Worm (Caenorhabditis elegans) whole organism, L4 larva: ENCODE measurements around the gene K02E11.7.
"Not testable (repeated sequence)": the region's sequence is repeated elsewhere in the genome, so short reads cannot be mapped to it uniquely, and the experiment has no call there.

Experiments used
- F26F4.8 ChIP-seq: fragments of 200-800 bp; sonication (Bioruptor generic); conservative IDR thresholded peaks from 2 replicates; pipeline ENCODE4 v1.3.6; 2022; ENCODE audit warnings: missing genetic modification characterization, missing compliant biosample characterization
- F37D6.2 ChIP-seq: sonication (generic microtip); optimal IDR thresholded peaks from 2 replicates; lab custom pipeline; 2016; ENCODE audit warnings: mild to moderate bottlenecking, missing genetic modification characterization, missing compliant biosample characterization
- F44E2.7 ChIP-seq: fragments of 200-800 bp; sonication (Bioruptor generic); IDR thresholded peaks from 2 replicates; pipeline ENCODE4 v2.1.2; 2022; ENCODE audit warnings: missing genetic modification characterization, missing compliant biosample characterization
- T20F7.1 ChIP-seq: fragments of 200-800 bp; sonication (Bioruptor generic); optimal IDR thresholded peaks from 2 replicates; lab custom pipeline; 2018; ENCODE audit warnings: mild to moderate bottlenecking, missing genetic modification characterization, missing compliant biosample characterization
- T26A8.4 ChIP-seq: fragments of 200-800 bp; sonication (Bioruptor generic); IDR thresholded peaks from 2 replicates; pipeline ENCODE4 v1.3.6; 2022; ENCODE audit warnings: missing genetic modification characterization, missing compliant biosample characterization
- Y105C5A.15 ChIP-seq: fragments of 200-800 bp; sonication (Bioruptor generic); IDR thresholded peaks from 2 replicates; pipeline ENCODE4 v1.3.6; 2022; ENCODE audit warnings: missing genetic modification characterization, missing compliant biosample characterization
- Y75B8A.6 ChIP-seq: fragments of 200-800 bp; sonication (Bioruptor generic); IDR thresholded peaks from 2 replicates; pipeline ENCODE4 v1.3.6; 2022; ENCODE audit warnings: missing genetic modification reagents, missing genetic modification characterization, missing compliant biosample characterization
- ZK546.5 ChIP-seq, 2 experiments: sonication (generic microtip); optimal IDR thresholded peaks; 2 replicates each; lab custom pipeline; 2017; ENCODE audit warnings: missing biosample characterization in 2 of 2, missing genetic modification characterization in 2 of 2
- aly-2 ChIP-seq: sonication (generic microtip); optimal IDR thresholded peaks from 2 replicates; lab custom pipeline; 2018; ENCODE audit warnings: missing biosample characterization, missing genetic modification characterization
- ceh-20 ChIP-seq: fragments of 200-800 bp; sonication (Bioruptor generic); IDR thresholded peaks from 2 replicates; pipeline ENCODE4 v1.3.6; 2022; ENCODE audit warnings: missing genetic modification reagents, missing genetic modification characterization, missing compliant biosample characterization
- ceh-44 ChIP-seq: fragments of 200-800 bp; sonication (Bioruptor generic); IDR thresholded peaks from 2 replicates; pipeline ENCODE4 v1.3.6; 2022; ENCODE audit warnings: missing genetic modification reagents, missing genetic modification characterization, missing compliant biosample characterization
- ceh-62 ChIP-seq: sonication (generic microtip); optimal IDR thresholded peaks from 2 replicates; lab custom pipeline; 2017; ENCODE audit warnings: missing biosample characterization, missing genetic modification characterization
- ces-1 ChIP-seq: fragments of 150-350 bp; sonication (generic microtip); optimal IDR thresholded peaks from 4 replicates; lab custom pipeline; 2014; ENCODE audit warnings: missing biosample characterization, missing genetic modification reagents, missing genetic modification characterization
- ctbp-1 ChIP-seq: fragments of 200-800 bp; sonication (Bioruptor generic); IDR thresholded peaks from 2 replicates; pipeline ENCODE4 v1.3.6; 2022; ENCODE audit warnings: missing genetic modification reagents, missing genetic modification characterization, missing compliant biosample characterization
- daf-19 ChIP-seq: fragments of 200-800 bp; sonication (Bioruptor generic); conservative IDR thresholded peaks from 2 replicates; pipeline ENCODE4 v1.3.6; 2022; ENCODE audit warnings: missing genetic modification characterization, missing compliant biosample characterization
- daf-8 ChIP-seq: fragments of 200-800 bp; sonication (Bioruptor generic); IDR thresholded peaks from 2 replicates; pipeline ENCODE4 v1.3.6; 2022; ENCODE audit warnings: missing genetic modification characterization, missing compliant biosample characterization
- dmd-6 ChIP-seq: fragments of 200-800 bp; sonication (Bioruptor generic); IDR thresholded peaks from 2 replicates; pipeline ENCODE4 v1.3.6; 2022; ENCODE audit warnings: missing genetic modification reagents, missing genetic modification characterization, missing compliant biosample characterization
- dpl-1 ChIP-seq: fragments of 150-350 bp; optimal IDR thresholded peaks from 2 replicates; lab custom pipeline; 2014; ENCODE audit warnings: missing biosample characterization, missing genetic modification reagents, missing genetic modification characterization
- egl-43 ChIP-seq: fragments of 200-800 bp; sonication (Bioruptor generic); IDR thresholded peaks from 2 replicates; pipeline ENCODE4 v1.3.6; 2022; ENCODE audit warnings: missing genetic modification reagents, missing genetic modification characterization, missing compliant biosample characterization
- jun-1 ChIP-seq: fragments of 150-350 bp; optimal IDR thresholded peaks from 2 replicates; lab custom pipeline; 2014; ENCODE audit warnings: missing biosample characterization, missing genetic modification reagents, missing genetic modification characterization
- lim-7 ChIP-seq: fragments of 200-800 bp; sonication (Bioruptor generic); IDR thresholded peaks from 2 replicates; pipeline ENCODE4 v1.3.6; 2022; ENCODE audit warnings: missing genetic modification characterization, missing compliant biosample characterization
- lin-38 ChIP-seq: fragments of 200-800 bp; sonication (Bioruptor generic); IDR thresholded peaks from 2 replicates; pipeline ENCODE4 v1.3.6; 2022; ENCODE audit warnings: missing genetic modification reagents, missing genetic modification characterization, missing compliant biosample characterization
- mdl-1 ChIP-seq, 2 experiments: fragments of 150-350 bp in 1 of 2; sonication (generic microtip) in 1 of 2; optimal IDR thresholded peaks; 2 replicates each; lab custom pipeline; 2014 to 2017; ENCODE audit warnings: missing biosample characterization in 2 of 2, missing genetic modification characterization in 2 of 2
- mdt-29 ChIP-seq: fragments of 200-800 bp; sonication (Bioruptor generic); IDR thresholded peaks from 2 replicates; pipeline ENCODE4 v1.3.6; 2022; ENCODE audit warnings: missing genetic modification reagents, missing genetic modification characterization, missing compliant biosample characterization
- mxl-2 ChIP-seq: fragments of 200-800 bp; sonication (Bioruptor generic); conservative IDR thresholded peaks from 2 replicates; pipeline ENCODE4 v1.3.6; 2022; ENCODE audit warnings: missing genetic modification reagents, missing genetic modification characterization, missing compliant biosample characterization
- nhr-237 ChIP-seq: sonication (generic microtip); optimal IDR thresholded peaks from 2 replicates; lab custom pipeline; 2017; ENCODE audit warnings: missing biosample characterization, missing genetic modification characterization
- nhr-42 ChIP-seq: fragments of 200-800 bp; sonication (Bioruptor generic); IDR thresholded peaks from 2 replicates; pipeline ENCODE4 v1.3.6; 2022; ENCODE audit warnings: missing genetic modification characterization, missing compliant biosample characterization
- nhr-48 ChIP-seq: sonication (generic microtip); optimal IDR thresholded peaks from 2 replicates; lab custom pipeline; 2016; ENCODE audit warnings: mild to moderate bottlenecking, missing genetic modification characterization, missing compliant biosample characterization
- php-3 ChIP-seq: fragments of 200-800 bp; sonication (Bioruptor generic); IDR thresholded peaks from 2 replicates; pipeline ENCODE4 v1.3.6; 2022; ENCODE audit warnings: missing genetic modification reagents, missing genetic modification characterization, missing compliant biosample characterization
- sdz-12 ChIP-seq: fragments of 200-800 bp; sonication (Bioruptor generic); optimal IDR thresholded peaks from 2 replicates; lab custom pipeline; 2018; ENCODE audit warnings: mild to moderate bottlenecking, missing genetic modification characterization, missing compliant biosample characterization
- set-16 ChIP-seq: fragments of 200-800 bp; sonication (Bioruptor generic); IDR thresholded peaks from 2 replicates; pipeline ENCODE4 v1.3.6; 2022; ENCODE audit warnings: missing genetic modification reagents, missing genetic modification characterization, missing compliant biosample characterization
- spr-3 ChIP-seq: fragments of 200-800 bp; sonication (Bioruptor generic); optimal IDR thresholded peaks from 2 replicates; lab custom pipeline; 2018; ENCODE audit warnings: mild to moderate bottlenecking, missing genetic modification characterization, missing compliant biosample characterization
- unc-39 ChIP-seq: sonication (generic microtip); optimal IDR thresholded peaks from 2 replicates; lab custom pipeline; 2017; ENCODE audit warnings: missing biosample characterization, missing genetic modification characterization
- ztf-7 ChIP-seq: fragments of 150-350 bp; optimal IDR thresholded peaks from 2 replicates; lab custom pipeline; 2014; ENCODE audit warnings: missing biosample characterization, missing genetic modification characterization

The K02E11.7 gene

DNA sequence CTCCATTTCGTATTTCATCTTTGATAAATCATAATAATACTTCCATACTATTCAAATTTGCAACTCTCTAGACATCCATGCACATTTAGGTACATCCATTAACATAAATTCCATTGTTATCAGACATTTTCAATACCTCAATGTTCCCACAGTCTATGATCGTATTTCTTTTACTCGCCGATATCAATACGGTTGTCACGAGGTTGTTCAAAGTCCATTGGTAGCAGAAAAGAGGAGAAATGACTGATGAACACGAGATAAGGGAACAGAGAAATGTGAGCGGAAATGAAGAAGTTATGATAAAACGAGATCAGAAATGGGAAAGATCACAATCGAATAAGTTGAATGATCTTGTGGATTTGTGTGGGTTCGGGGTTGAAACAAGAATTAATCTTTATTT, 41.3 kb downstream of the K02E11.7 start (continued):
- TF ChIP-seq F26F4.8 (GFP tag; lab: Robert Waterston, UW) = no peak
- TF ChIP-seq ces-1 = no peak
- no peak for TF ChIP-seq ZK546.5 (tag; optimal IDR thresholded peaks at IDR 0.05; lab: Kevin White, UChicago)
- TF ChIP-seq nhr-48 (tag; lab: Kevin White, UChicago) = peak; percentile 66
- TF ChIP-seq egl-43 (GFP tag; lab: Robert Waterston, UW) = no peak
- TF ChIP-seq ceh-44 (GFP tag; lab: Robert Waterston, UW) = no peak
- TF ChIP-seq ctbp-1 (GFP tag; lab: Robert Waterston, UW) = no peak
- TF ChIP-seq T26A8.4 (GFP tag; lab: Robert Waterston, UW) = no peak
- TF ChIP-seq ceh-62 (tag; lab: Kevin White, UChicago) = no peak

ce11 chrV:14210743-14211142, 43.4 kb downstream of the K02E11.7 start, which contains the start of gene str-230:
Gene str-230 (minus strand): TSS chrV:14210843.
- no peak for TF ChIP-seq daf-8
- TF ChIP-seq mdt-29 = no peak
- no peak for TF ChIP-seq ceh-62 (tag; lab: Kevin White, UChicago)
- TF ChIP-seq aly-2 = no peak
- no peak for TF ChIP-seq unc-39 (tag; lab: Kevin White, UChicago)
- no peak for TF ChIP-seq ceh-44 (GFP tag; lab: Robert Waterston, UW)
- no peak for TF ChIP-seq mxl-2 (GFP tag; lab: Robert Waterston, UW)
- no peak for TF ChIP-seq F44E2.7 (GFP tag; lab: Robert Waterston, UW)
- TF ChIP-seq T20F7.1 (GFP tag; lab: Kevin White, UChicago) = no peak
- no peak for TF ChIP-seq ztf-7 (tag; lab: Kevin White, UChicago)
- no peak for TF ChIP-seq nhr-42 (GFP tag; lab: Robert Waterston, UW)
- TF ChIP-seq F37D6.2 (tag; lab: Kevin White, UChicago) = no peak
- no peak for TF ChIP-seq sdz-12 (GFP tag; lab: Kevin White, UChicago)
- TF ChIP-seq nhr-237 (tag; lab: Kevin White, UChicago) = no peak
- no peak for TF ChIP-seq Y105C5A.15
- no peak for TF ChIP-seq dpl-1
- TF ChIP-seq jun-1 (tag; lab: Kevin White, UChicago) = no peak
- TF ChIP-seq spr-3 (GFP tag; lab: Kevin White, UChicago) = no peak
- TF ChIP-seq lim-7 (GFP tag; lab: Robert Waterston, UW) = no peak

ce11 chrV:14205214-14205613, 48.9 kb downstream of the K02E11.7 start, which contains the start of gene T16A9.3:
Gene T16A9.3 (plus strand): TSS chrV:14205514.
- not testable (repeated sequence) for TF ChIP-seq mdl-1 (tag; optimal IDR thresholded peaks at IDR 0.05; lab: Kevin White, UChicago); Y75B8A.6 (GFP tag; lab: Robert Waterston, UW); daf-19 (GFP tag; lab: Robert Waterston, UW)

ce11 chrV:14203809-14204208, 50.3 kb downstream of the K02E11.7 start:
- TF ChIP-seq php-3 (GFP tag; lab: Robert Waterston, UW) (peak; percentile 57; the same call in 1 of the 2 replicates), set-16 (GFP tag; lab: Robert Waterston, UW) (peak; percentile 20; the same call in 1 of the 2 replicates), ceh-20 (GFP tag; lab: Robert Waterston, UW) (peak; percentile 56; the same call in 1 of the 2 replicates), mxl-2 (GFP tag; lab: Robert Waterston, UW) (0 out of 2 replicates have a peak, but pooled peaks have one; percentile 11), dmd-6 (GFP tag; lab: Robert Waterston, UW) (peak; percentile 49), lin-38 (GFP tag; lab: Robert Waterston, UW) (peak; percentile 69)
